Fruit fly (Drosophila melanogaster) whole organism, embryonic: ENCODE measurements around the gene CG33235.

Experiments
- Ada2b ChIP-seq: fragments of 200-800 bp; sonication (Bioruptor generic); IDR thresholded peaks from 2 replicates; pipeline ENCODE4 v1.3.6; 2022; ENCODE audit warnings: missing biosample characterization, missing genetic modification characterization
- Aef1 ChIP-seq: fragments of 200-800 bp; sonication (Bioruptor generic); IDR thresholded peaks from 3 replicates; pipeline ENCODE4 v1.3.6; 2022; ENCODE audit warnings: missing biosample characterization, missing genetic modification characterization
- Bgb ChIP-seq: fragments of 200-800 bp; sonication (Bioruptor generic); IDR thresholded peaks from 2 replicates; pipeline ENCODE4 v1.3.6; 2022; ENCODE audit warnings: missing biosample characterization, missing genetic modification characterization; ENCODE audit not compliant: partially characterized antibody
- CG13296 ChIP-seq: fragments of 200-800 bp; sonication (Bioruptor generic); optimal IDR thresholded peaks from 3 replicates; lab custom pipeline; 2018; ENCODE audit warnings: missing biosample characterization, mild to moderate bottlenecking, missing genetic modification characterization
- CG16863 ChIP-seq: fragments of 200-800 bp; sonication (Bioruptor generic); optimal IDR thresholded peaks from 3 replicates; lab custom pipeline; 2016; ENCODE audit warnings: missing biosample characterization, missing genetic modification characterization
- CG17612 ChIP-seq: fragments of 200-800 bp; sonication (Bioruptor generic); IDR thresholded peaks from 2 replicates; pipeline ENCODE4 v1.3.6; 2022; ENCODE audit warnings: missing biosample characterization, missing genetic modification characterization
- CG3281 ChIP-seq: fragments of 200-800 bp; sonication (Bioruptor generic); optimal IDR thresholded peaks from 3 replicates; lab custom pipeline; 2017; ENCODE audit warnings: missing biosample characterization, mild to moderate bottlenecking, missing genetic modification characterization
- CG3726 ChIP-seq: fragments of 200-800 bp; sonication (Bioruptor generic); IDR thresholded peaks from 3 replicates; pipeline ENCODE4, ENCODE4 v1.3.6; 2022; ENCODE audit warnings: missing biosample characterization, missing genetic modification characterization
- CG4360 ChIP-seq: fragments of 200-800 bp; sonication (Bioruptor generic); IDR thresholded peaks from 2 replicates; pipeline ENCODE4 v1.3.6; 2022; ENCODE audit warnings: missing biosample characterization, missing genetic modification characterization
- CG4820 ChIP-seq: fragments of 200-800 bp; sonication (Bioruptor generic); optimal IDR thresholded peaks from 3 replicates; lab custom pipeline; 2016; ENCODE audit warnings: missing biosample characterization, missing genetic modification characterization
- CG7271 ChIP-seq: fragments of 200-800 bp; sonication (Bioruptor generic); optimal IDR thresholded peaks from 2 replicates; lab custom pipeline; 2018; ENCODE audit warnings: missing biosample characterization, mild to moderate bottlenecking, missing genetic modification characterization, moderate library complexity
- CG8478 ChIP-seq: fragments of >200 bp; optimal IDR thresholded peaks from 2 replicates; lab custom pipeline; 2018
- CG9609 ChIP-seq: fragments of 200-800 bp; sonication (Bioruptor generic); optimal IDR thresholded peaks from 3 replicates; lab custom pipeline; 2016; ENCODE audit warnings: missing biosample characterization, missing genetic modification characterization
- CkIIα-i1 ChIP-seq: fragments of 200-800 bp; sonication (Bioruptor generic); IDR thresholded peaks from 2 replicates; pipeline ENCODE4 v1.3.6; 2022; ENCODE audit warnings: missing biosample characterization, missing genetic modification characterization
- D ChIP-seq, 2 experiments: fragments of 200-800 bp in 1 of 2; fragments of >200 bp in 1 of 2; sonication (Bioruptor generic) in 1 of 2; optimal IDR thresholded peaks; 2 replicates in 1 of 2; 3 replicates in 1 of 2; lab custom pipeline; 2017; ENCODE audit warnings: mild to moderate bottlenecking in 1 of 2, missing biosample characterization in 1 of 2, missing genetic modification characterization in 1 of 2, missing genetic modification reagents in 1 of 2
- Dip2 ChIP-seq: fragments of 200-800 bp; sonication (Bioruptor generic); IDR thresholded peaks from 2 replicates; pipeline ENCODE4 v1.3.6; 2022; ENCODE audit warnings: missing biosample characterization, missing genetic modification characterization
- Ets65A ChIP-seq: fragments of 200-800 bp; sonication (Bioruptor generic); peaks from one replicate; lab custom pipeline; 2016; ENCODE audit warnings: missing biosample characterization, missing genetic modification characterization
- Fer1 ChIP-seq: fragments of 200-800 bp; sonication (Bioruptor generic); optimal IDR thresholded peaks from 2 replicates; lab custom pipeline; 2017; ENCODE audit warnings: missing biosample characterization, mild to moderate bottlenecking, missing genetic modification characterization
- GATAe ChIP-seq: fragments of 200-800 bp; sonication (Bioruptor generic); conservative IDR thresholded peaks from 2 replicates; pipeline ENCODE4 v1.3.6; 2022; ENCODE audit warnings: missing biosample characterization, missing genetic modification characterization
- HLH54F ChIP-seq: fragments of 200-800 bp; sonication (Bioruptor generic); optimal IDR thresholded peaks from 3 replicates; lab custom pipeline; 2016; ENCODE audit warnings: missing biosample characterization, missing genetic modification characterization
- Hand ChIP-seq: fragments of 200-800 bp; sonication (Bioruptor generic); optimal IDR thresholded peaks from 2 replicates; lab custom pipeline; 2017; ENCODE audit warnings: mild to moderate bottlenecking, missing biosample characterization, missing genetic modification reagents, missing genetic modification characterization
- Hr39 ChIP-seq: fragments of >200 bp; optimal IDR thresholded peaks from 2 replicates; lab custom pipeline; 2017
- MBD-R2 ChIP-seq: fragments of 200-800 bp; sonication (Bioruptor generic); IDR thresholded peaks from 2 replicates; pipeline ENCODE4 v1.3.6; 2022; ENCODE audit warnings: missing biosample characterization, missing genetic modification characterization
- Meics ChIP-seq: fragments of 200-800 bp; sonication (Bioruptor generic); optimal IDR thresholded peaks from 2 replicates; lab custom pipeline; 2017; ENCODE audit warnings: missing biosample characterization, mild to moderate bottlenecking, missing genetic modification characterization
- Nf-YB ChIP-seq: fragments of 200-800 bp; sonication (Bioruptor generic); optimal IDR thresholded peaks from 3 replicates; lab custom pipeline; 2019; ENCODE audit warnings: missing biosample characterization, mild to moderate bottlenecking, missing genetic modification characterization, moderate library complexity
- Sin3A ChIP-seq: fragments of >200 bp; optimal IDR thresholded peaks from 2 replicates; lab custom pipeline; 2018
- Stat92E ChIP-seq, 3 experiments: fragments of >200 bp in 2 of 3; fragments of 200-800 bp in 1 of 3; sonication (Bioruptor generic) in 1 of 3; optimal IDR thresholded peaks; 2 replicates each; lab custom pipeline; 2017 to 2019; ENCODE audit warnings: missing biosample characterization in 3 of 3, missing genetic modification characterization in 3 of 3, mild to moderate bottlenecking in 1 of 3, moderate library complexity in 1 of 3
- cas ChIP-seq: fragments of 200-800 bp; sonication (Bioruptor generic); IDR thresholded peaks from 2 replicates; pipeline ENCODE4 v1.3.6; 2022; ENCODE audit warnings: missing biosample characterization, missing genetic modification characterization
- corto ChIP-seq: fragments of 200-800 bp; sonication (Bioruptor generic); optimal IDR thresholded peaks from 2 replicates; lab custom pipeline; 2016; ENCODE audit warnings: missing biosample characterization, mild to moderate bottlenecking, missing genetic modification characterization, moderate library complexity
- cwo ChIP-seq: fragments of 200-800 bp; sonication (Bioruptor generic); optimal IDR thresholded peaks from 3 replicates; lab custom pipeline; 2017; ENCODE audit warnings: missing biosample characterization, missing genetic modification characterization, mild to moderate bottlenecking, moderate library complexity, missing genetic modification reagents
- disco-r ChIP-seq: fragments of 200-800 bp; sonication (Bioruptor generic); optimal IDR thresholded peaks from 2 replicates; lab custom pipeline; 2016; ENCODE audit warnings: missing biosample characterization, missing genetic modification characterization
- dm ChIP-seq: fragments of 200-800 bp; sonication (Bioruptor generic); optimal IDR thresholded peaks from 3 replicates; lab custom pipeline; 2016; ENCODE audit warnings: missing biosample characterization, missing genetic modification characterization
- ewg ChIP-seq: fragments of 200-800 bp; sonication (Bioruptor generic); optimal IDR thresholded peaks from 3 replicates; lab custom pipeline; 2017; ENCODE audit warnings: mild to moderate bottlenecking, missing biosample characterization, missing genetic modification reagents, missing genetic modification characterization
- kni ChIP-seq: fragments of 200-800 bp; sonication (Bioruptor generic); optimal IDR thresholded peaks from 3 replicates; lab custom pipeline; 2017; ENCODE audit warnings: mild to moderate bottlenecking, missing biosample characterization, missing genetic modification reagents, missing genetic modification characterization
- onecut ChIP-seq: fragments of 200-800 bp; sonication (Bioruptor generic); IDR thresholded peaks from 2 replicates; pipeline ENCODE4 v1.3.6; 2022; ENCODE audit warnings: missing biosample characterization, missing genetic modification characterization
- prd ChIP-seq, 3 experiments: fragments of >200 bp in 2 of 3; fragments of 200-800 bp in 1 of 3; sonication (Bioruptor generic) in 1 of 3; optimal IDR thresholded peaks in 2 of 3; IDR thresholded peaks in 1 of 3; 2 replicates in 2 of 3; 3 replicates in 1 of 3; pipeline versions ENCODE4 v1.3.6 to Lab custom; 2017 to 2022; ENCODE audit warnings: missing biosample characterization in 1 of 3, missing genetic modification characterization in 1 of 3
- sens ChIP-seq: fragments of 200-800 bp; sonication (Bioruptor generic); peaks from one replicate; lab custom pipeline; 2016; ENCODE audit warnings: missing biosample characterization, missing genetic modification characterization
- sima ChIP-seq: fragments of 200-800 bp; sonication (Bioruptor generic); optimal IDR thresholded peaks from 2 replicates; lab custom pipeline; 2016; ENCODE audit warnings: missing biosample characterization, missing genetic modification characterization
- unc-4 ChIP-seq: fragments of 200-800 bp; sonication (Bioruptor generic); IDR thresholded peaks from 2 replicates; pipeline ENCODE4 v1.3.6; 2022; ENCODE audit warnings: missing biosample characterization, missing genetic modification characterization; ENCODE audit not compliant: partially characterized antibody
- vvl ChIP-seq: fragments of 200-800 bp; sonication (Bioruptor generic); IDR thresholded peaks from 2 replicates; pipeline ENCODE4 v1.3.6; 2022; ENCODE audit warnings: missing biosample characterization, missing genetic modification characterization
- wek ChIP-seq: fragments of 200-800 bp; sonication (Bioruptor generic); optimal IDR thresholded peaks from 3 replicates; lab custom pipeline; 2018; ENCODE audit warnings: missing biosample characterization, mild to moderate bottlenecking, missing genetic modification characterization, moderate library complexity
- z ChIP-seq: fragments of 200-800 bp; sonication (Bioruptor generic); IDR thresholded peaks from 3 replicates; pipeline ENCODE4 v1.3.6; 2022; ENCODE audit warnings: missing biosample characterization, missing genetic modification characterization
- zf30C ChIP-seq: fragments of 200-800 bp; sonication (Bioruptor generic); optimal IDR thresholded peaks from 3 replicates; lab custom pipeline; 2018; ENCODE audit warnings: missing biosample characterization, mild to moderate bottlenecking, missing genetic modification characterization

Gene CG33235

dm6 chrX:11449476-11450119 is 41.8 kb downstream of the CG33235 start (continued):
- peak; percentile 87 for TF ChIP-seq Aef1 (GFP tag; lab: Robert Waterston, UW)
- TF ChIP-seq GATAe: peak; percentile 43; the same call in 1 of the 2 replicates
- no peak for TF ChIP-seq Sin3A (lab: Kevin White, UChicago)
- peak; percentile 59 for TF ChIP-seq dm (GFP tag; lab: Kevin White, UChicago)
- peak; percentile 75 for TF ChIP-seq CG4820 (GFP tag; lab: Kevin White, UChicago)
- TF ChIP-seq CG13296 (GFP tag; lab: Kevin White, UChicago): peak; percentile 90
- no peak for TF ChIP-seq Bgb
- peak; percentile 60 for TF ChIP-seq Hand (GFP tag; lab: Kevin White, UChicago)
- peak; percentile 61; the same call in 1 of the 2 replicates for TF ChIP-seq MBD-R2
- peak; percentile 64 for TF ChIP-seq ewg (GFP tag; lab: Kevin White, UChicago)
- TF ChIP-seq disco-r (GFP tag; lab: Kevin White, UChicago): peak; percentile 47
- TF ChIP-seq CG4360 (GFP tag; lab: Robert Waterston, UW): peak; percentile 52
- TF ChIP-seq kni (GFP tag; lab: Kevin White, UChicago): peak; percentile 60
- TF ChIP-seq CG7271: peak; percentile 76
- TF ChIP-seq Ada2b: peak; percentile 92
- TF ChIP-seq Fer1 (GFP tag; lab: Kevin White, UChicago): peak; percentile 88
- peak; percentile 85 for TF ChIP-seq CG3281 (GFP tag; lab: Kevin White, UChicago)
- peak; percentile 74 for TF ChIP-seq wek (GFP tag; lab: Kevin White, UChicago)
- TF ChIP-seq cas: peak; percentile 53; the same call in 1 of the 2 replicates
- no peak for TF ChIP-seq Stat92E (GFP tag; optimal IDR thresholded peaks at IDR 0.05; lab: Kevin White, UChicago)
- no peak for TF ChIP-seq CG8478 (lab: Kevin White, UChicago)
- TF ChIP-seq Dip2 (GFP tag; lab: Robert Waterston, UW): peak; percentile 19; the same call in 1 of the 2 replicates
- peak; percentile 77 for TF ChIP-seq cwo (GFP tag; lab: Kevin White, UChicago)
- TF ChIP-seq corto (GFP tag; lab: Kevin White, UChicago): no peak
- TF ChIP-seq D (optimal IDR thresholded peaks at IDR 0.05; lab: Kevin White, UChicago): no peak
- TF ChIP-seq D (GFP tag; optimal IDR thresholded peaks at IDR 0.05; lab: Kevin White, UChicago): peak; percentile 69
- TF ChIP-seq unc-4 (GFP tag; lab: Robert Waterston, UW): no peak
- TF ChIP-seq CkIIα-i1 (GFP tag; lab: Robert Waterston, UW): 0 out of 2 replicates have a peak, but pooled peaks have one; percentile 41
- no peak for TF ChIP-seq Hr39
- peak; percentile 62; the same call in 1 of the 3 replicates for TF ChIP-seq CG3726 (GFP tag; lab: Robert Waterston, UW)
- TF ChIP-seq CG16863 (GFP tag; lab: Kevin White, UChicago): peak; percentile 82
- peak; percentile 74 for TF ChIP-seq onecut (GFP tag; lab: Robert Waterston, UW)
- peak; percentile 86 for TF ChIP-seq CG9609 (GFP tag; lab: Kevin White, UChicago)
- peak; percentile 85 for TF ChIP-seq Meics (GFP tag; lab: Kevin White, UChicago)
- peak; percentile 80 for TF ChIP-seq CG17612 (GFP tag; lab: Robert Waterston, UW)
- TF ChIP-seq z: no peak; the same call in 2 of the 3 replicates
- no peak for TF ChIP-seq zf30C
- peak; percentile 57 for TF ChIP-seq Nf-YB (GFP tag; lab: Kevin White, UChicago)
- TF ChIP-seq sima (GFP tag; lab: Kevin White, UChicago): no peak
- no peak for TF ChIP-seq prd (optimal IDR thresholded peaks at IDR 0.05; lab: Kevin White, UChicago)
- peak; percentile 95 for TF ChIP-seq prd (GFP tag; IDR thresholded peaks at IDR 0.05; lab: Robert Waterston, UW)

- TF ChIP-seq HLH54F (GFP tag; lab: Kevin White, UChicago) (no peak), vvl (peak; percentile 55; the same call in 1 of the 2 replicates), Ets65A (GFP tag; lab: Kevin White, UChicago) (peak; percentile 60), sens (GFP tag; lab: Kevin White, UChicago) (peak; percentile 19)
Observed at dm6 chrX:11448637-11449036, 42.7 kb downstream of the CG33235 start.
